Fruit fly (Drosophila melanogaster) whole organism, embryonic: ENCODE data around the gene CG7546.
A peak's percentile ranks its signal among the peaks of the same experiment; 100 is the strongest.

Experiments used
- Bdp1 ChIP-seq: fragments of 200-800 bp; sonication (Bioruptor generic); optimal IDR thresholded peaks from 3 replicates; lab custom pipeline; 2016; ENCODE audit warnings: missing biosample characterization, missing genetic modification characterization
- Bgb ChIP-seq: fragments of 200-800 bp; sonication (Bioruptor generic); IDR thresholded peaks from 2 replicates; pipeline ENCODE4 v1.3.6; 2022; ENCODE audit warnings: missing biosample characterization, missing genetic modification characterization; ENCODE audit not compliant: partially characterized antibody
- Bteb2 ChIP-seq: fragments of 200-800 bp; sonication (Bioruptor generic); optimal IDR thresholded peaks from 2 replicates; lab custom pipeline; 2016; ENCODE audit warnings: missing biosample characterization, missing genetic modification characterization
- CG11560 ChIP-seq: fragments of 200-800 bp; sonication (Bioruptor generic); IDR thresholded peaks from 3 replicates; pipeline ENCODE4 v1.3.6; 2022; ENCODE audit warnings: missing biosample characterization, missing genetic modification characterization
- CG12391 ChIP-seq: fragments of 200-800 bp; sonication (Bioruptor generic); optimal IDR thresholded peaks from 3 replicates; lab custom pipeline; 2018; ENCODE audit warnings: missing biosample characterization, mild to moderate bottlenecking, missing genetic modification characterization, moderate library complexity
- CG13287 ChIP-seq: fragments of 200-800 bp; sonication (Bioruptor generic); IDR thresholded peaks from 2 replicates; pipeline ENCODE4 v1.3.6; 2022; ENCODE audit warnings: missing biosample characterization, missing genetic modification characterization; ENCODE audit not compliant: partially characterized antibody
- CG16813 ChIP-seq: fragments of 200-800 bp; sonication (Bioruptor generic); IDR thresholded peaks from 3 replicates; pipeline ENCODE4 v1.3.6; 2022; ENCODE audit warnings: missing biosample characterization, missing genetic modification characterization; ENCODE audit not compliant: partially characterized antibody
- CG17359 ChIP-seq: fragments of 200-800 bp; sonication (Bioruptor generic); optimal IDR thresholded peaks from 3 replicates; lab custom pipeline; 2018; ENCODE audit warnings: missing biosample characterization, mild to moderate bottlenecking, missing genetic modification characterization, moderate library complexity
- CG30020 ChIP-seq: fragments of 200-800 bp; optimal IDR thresholded peaks from 2 replicates; lab custom pipeline; 2019; ENCODE audit warnings: missing biosample characterization, mild to moderate bottlenecking, missing genetic modification characterization, moderate library complexity
- CG32532 ChIP-seq: fragments of 200-800 bp; sonication (Bioruptor generic); IDR thresholded peaks from 2 replicates; pipeline ENCODE4 v1.3.6; 2022; ENCODE audit warnings: missing biosample characterization, missing genetic modification characterization
- CG3281 ChIP-seq: fragments of 200-800 bp; sonication (Bioruptor generic); optimal IDR thresholded peaks from 3 replicates; lab custom pipeline; 2017; ENCODE audit warnings: missing biosample characterization, mild to moderate bottlenecking, missing genetic modification characterization
- CG3407 ChIP-seq: fragments of 200-800 bp; sonication (Bioruptor generic); optimal IDR thresholded peaks from 2 replicates; lab custom pipeline; 2018; ENCODE audit warnings: missing biosample characterization, mild to moderate bottlenecking, missing genetic modification characterization
- CG34224 ChIP-seq: fragments of 200-800 bp; sonication (Bioruptor generic); IDR thresholded peaks from 3 replicates; pipeline ENCODE4 v1.3.6; 2022; ENCODE audit warnings: missing biosample characterization, missing genetic modification characterization; ENCODE audit not compliant: partially characterized antibody
- CG42726 ChIP-seq: fragments of 200-800 bp; sonication (Bioruptor generic); IDR thresholded peaks from 2 replicates; pipeline ENCODE4 v1.3.6; 2022; ENCODE audit warnings: missing biosample characterization, missing genetic modification characterization; ENCODE audit not compliant: partially characterized antibody
- CG6791 ChIP-seq: fragments of 200-800 bp; sonication (Bioruptor generic); IDR thresholded peaks from 3 replicates; pipeline ENCODE4 v1.3.6; 2022; ENCODE audit warnings: missing biosample characterization, missing genetic modification characterization; ENCODE audit not compliant: partially characterized antibody
- CG6813 ChIP-seq: fragments of 200-800 bp; sonication (Bioruptor generic); optimal IDR thresholded peaks from 2 replicates; lab custom pipeline; 2017; ENCODE audit warnings: missing biosample characterization, missing genetic modification characterization, mild to moderate bottlenecking, moderate library complexity, missing genetic modification reagents
- CG7556 ChIP-seq: fragments of 200-800 bp; sonication (Bioruptor generic); optimal IDR thresholded peaks from 2 replicates; lab custom pipeline; 2017; ENCODE audit warnings: missing biosample characterization, mild to moderate bottlenecking, missing genetic modification characterization
- CTCF ChIP-seq: fragments of 200-800 bp; sonication (Bioruptor generic); optimal IDR thresholded peaks from 2 replicates; lab custom pipeline; 2017; ENCODE audit warnings: missing biosample characterization, mild to moderate bottlenecking, missing genetic modification characterization, moderate library complexity
- Camta ChIP-seq: fragments of 200-800 bp; sonication (Bioruptor generic); optimal IDR thresholded peaks from 2 replicates; lab custom pipeline; 2016; ENCODE audit warnings: missing biosample characterization, missing genetic modification characterization
- CoRest ChIP-seq: fragments of 200-800 bp; sonication (Bioruptor generic); optimal IDR thresholded peaks from 3 replicates; lab custom pipeline; 2018; ENCODE audit warnings: missing biosample characterization, mild to moderate bottlenecking, missing genetic modification characterization, moderate library complexity
- Dbx ChIP-seq: fragments of 200-800 bp; sonication (Bioruptor generic); IDR thresholded peaks from 3 replicates; pipeline ENCODE4 v1.3.6; 2022; ENCODE audit warnings: missing biosample characterization, missing genetic modification characterization
- Doc3 ChIP-seq: fragments of 200-800 bp; sonication (Bioruptor generic); IDR thresholded peaks from 3 replicates; pipeline ENCODE4 v1.3.6; 2022; ENCODE audit warnings: missing biosample characterization, missing genetic modification characterization; ENCODE audit not compliant: partially characterized antibody
- Dref ChIP-seq: fragments of 200-800 bp; sonication (Bioruptor generic); IDR thresholded peaks from 2 replicates; pipeline ENCODE4 v1.3.6; 2022; ENCODE audit warnings: missing biosample characterization, missing genetic modification characterization
- Drgx ChIP-seq: fragments of 200-800 bp; sonication (Bioruptor generic); IDR thresholded peaks from 2 replicates; pipeline ENCODE4 v1.3.6; 2022; ENCODE audit warnings: missing biosample characterization, missing genetic modification characterization
- E2f1 ChIP-seq: fragments of 200-800 bp; sonication (Bioruptor generic); IDR thresholded peaks from 2 replicates; pipeline ENCODE4 v1.3.6; 2022; ENCODE audit warnings: missing biosample characterization, missing genetic modification characterization
- Ets97D ChIP-seq: fragments of 200-800 bp; sonication (Bioruptor generic); optimal IDR thresholded peaks from 3 replicates; lab custom pipeline; 2016; ENCODE audit warnings: missing biosample characterization, missing genetic modification characterization
- HLH4C ChIP-seq: fragments of 200-800 bp; sonication (Bioruptor generic); IDR thresholded peaks from 3 replicates; pipeline ENCODE4 v1.3.6; 2022; ENCODE audit warnings: missing biosample characterization, missing genetic modification characterization; ENCODE audit not compliant: partially characterized antibody
- Lhr ChIP-seq: fragments of 200-800 bp; sonication (Bioruptor generic); optimal IDR thresholded peaks from 3 replicates; lab custom pipeline; 2017; ENCODE audit warnings: mild to moderate bottlenecking, missing biosample characterization, missing genetic modification reagents, missing genetic modification characterization
- Med ChIP-seq: fragments of 200-800 bp; sonication (Bioruptor generic); peaks from one replicate; lab custom pipeline; 2016; ENCODE audit warnings: missing biosample characterization, missing genetic modification characterization, mild to moderate bottlenecking, inconsistent platforms, moderate library complexity
- Nf-YB ChIP-seq: fragments of 200-800 bp; sonication (Bioruptor generic); optimal IDR thresholded peaks from 3 replicates; lab custom pipeline; 2019; ENCODE audit warnings: missing biosample characterization, mild to moderate bottlenecking, missing genetic modification characterization, moderate library complexity
- Rfx ChIP-seq: fragments of 200-800 bp; sonication (Bioruptor generic); IDR thresholded peaks from 2 replicates; pipeline ENCODE4 v1.3.6; 2022; ENCODE audit warnings: missing biosample characterization, missing genetic modification characterization
- Six4 ChIP-seq: fragments of 200-800 bp; sonication (Bioruptor generic); optimal IDR thresholded peaks from 2 replicates; lab custom pipeline; 2016; ENCODE audit warnings: missing biosample characterization, missing genetic modification characterization
- crol ChIP-seq: fragments of 200-800 bp; sonication (Bioruptor generic); IDR thresholded peaks from 2 replicates; pipeline ENCODE4 v1.3.6; 2022; ENCODE audit warnings: missing biosample characterization, missing genetic modification characterization
- dati ChIP-seq: fragments of 200-800 bp; sonication (Bioruptor generic); IDR thresholded peaks from 2 replicates; pipeline ENCODE4 v1.3.6; 2022; ENCODE audit warnings: missing biosample characterization, missing genetic modification characterization
- eyg ChIP-seq: fragments of 200-800 bp; sonication (Bioruptor generic); optimal IDR thresholded peaks from 3 replicates; lab custom pipeline; 2016; ENCODE audit warnings: missing biosample characterization, missing genetic modification characterization
- fd96Cb ChIP-seq: fragments of 200-800 bp; sonication (Bioruptor generic); optimal IDR thresholded peaks from 2 replicates; lab custom pipeline; 2018; ENCODE audit warnings: missing biosample characterization, mild to moderate bottlenecking, missing genetic modification characterization, moderate library complexity
- gfzf ChIP-seq: fragments of 200-800 bp; sonication (Bioruptor generic); optimal IDR thresholded peaks from 2 replicates; lab custom pipeline; 2016; ENCODE audit warnings: missing biosample characterization, mild to moderate bottlenecking, missing genetic modification characterization, moderate library complexity
- hkb ChIP-seq, 2 experiments: fragments of 200-800 bp in 1 of 2; fragments of >200 bp in 1 of 2; sonication (Bioruptor generic) in 1 of 2; IDR thresholded peaks in 1 of 2; optimal IDR thresholded peaks in 1 of 2; 2 replicates each; pipeline versions ENCODE4 v1.3.6 to Lab custom; 2017 to 2022; ENCODE audit warnings: missing biosample characterization in 1 of 2, missing genetic modification characterization in 1 of 2
- nerfin-1 ChIP-seq: fragments of 200-800 bp; sonication (Bioruptor generic); optimal IDR thresholded peaks from 3 replicates; lab custom pipeline; 2019; ENCODE audit warnings: missing biosample characterization, mild to moderate bottlenecking, missing genetic modification characterization, moderate library complexity
- sens ChIP-seq: fragments of 200-800 bp; sonication (Bioruptor generic); peaks from one replicate; lab custom pipeline; 2016; ENCODE audit warnings: missing biosample characterization, missing genetic modification characterization
- sna ChIP-seq: fragments of 200-800 bp; sonication (Bioruptor generic); IDR thresholded peaks from 2 replicates; pipeline ENCODE4 v1.3.6; 2022; ENCODE audit warnings: missing biosample characterization, missing genetic modification characterization; ENCODE audit not compliant: partially characterized antibody
- so ChIP-seq: fragments of 200-800 bp; sonication (Bioruptor generic); IDR thresholded peaks from 3 replicates; pipeline ENCODE4 v1.3.6; 2022; ENCODE audit warnings: missing biosample characterization, missing genetic modification characterization
- sob ChIP-seq: fragments of 200-800 bp; sonication (Bioruptor generic); IDR thresholded peaks from 2 replicates; pipeline ENCODE4 v1.3.6; 2022; ENCODE audit warnings: missing biosample characterization, missing genetic modification characterization
- sqz ChIP-seq: fragments of 200-800 bp; sonication (Bioruptor generic); optimal IDR thresholded peaks from 3 replicates; lab custom pipeline; 2018; ENCODE audit warnings: missing biosample characterization, mild to moderate bottlenecking, missing genetic modification characterization
- sr ChIP-seq: fragments of 200-800 bp; sonication (Bioruptor generic); IDR thresholded peaks from 3 replicates; pipeline ENCODE4 v1.3.6; 2022; ENCODE audit warnings: missing biosample characterization, missing genetic modification characterization
- tna ChIP-seq: fragments of 200-800 bp; sonication (Bioruptor generic); IDR thresholded peaks from 2 replicates; pipeline ENCODE4 v1.3.6; 2022; ENCODE audit warnings: missing biosample characterization, missing genetic modification characterization; ENCODE audit not compliant: partially characterized antibody
- ttk ChIP-seq: fragments of 200-800 bp; sonication (Bioruptor generic); IDR thresholded peaks from 2 replicates; pipeline ENCODE4 v2.1.2; 2022; ENCODE audit warnings: missing biosample characterization, missing genetic modification characterization

Gene CG7546

DNA sequence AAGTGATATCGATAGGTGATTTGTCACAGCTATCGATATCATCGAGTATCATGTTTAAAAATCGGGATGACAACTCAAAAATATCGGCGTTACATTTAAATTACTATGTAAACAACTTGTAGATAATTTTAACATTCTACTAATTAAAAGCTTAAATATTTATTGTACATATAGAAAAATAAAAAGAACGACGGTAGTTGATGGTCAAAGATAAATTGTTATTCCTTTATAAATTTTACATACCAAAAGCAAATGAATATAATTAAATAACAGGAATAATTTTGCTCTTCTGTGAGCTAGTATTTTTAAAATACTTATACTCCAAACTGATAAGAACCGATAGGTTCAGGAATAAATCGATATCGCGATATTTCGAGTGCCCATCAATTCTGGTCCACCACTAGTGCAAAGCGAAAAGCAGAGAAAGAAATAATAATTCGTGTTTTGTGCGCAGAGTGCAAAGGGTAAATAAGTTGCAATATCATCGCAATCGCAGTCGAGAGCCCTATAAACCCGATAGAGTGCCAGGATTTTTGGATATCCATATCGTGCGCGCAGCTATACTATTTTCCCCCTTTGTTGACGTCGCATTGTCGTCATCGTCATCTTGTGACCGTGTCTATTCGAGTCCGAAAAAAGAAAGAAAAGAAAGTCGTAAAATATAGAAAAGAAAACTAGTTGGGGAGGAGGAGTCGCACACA, 17.7 kb downstream of the CG7546 start, which contains the start of gene lqf (continued):
- TF ChIP-seq CG34224 (GFP tag; lab: Robert Waterston, UW) (peak; percentile 68; the same call in 2 of the 3 replicates), Med (GFP tag; lab: Kevin White, UChicago) (peak; percentile 50), Doc3 (GFP tag; lab: Robert Waterston, UW) (peak; percentile 77), CG13287 (peak; percentile 83), CG30020 (tag; lab: Kevin White, UChicago) (peak; percentile 42), Dbx (GFP tag; lab: Robert Waterston, UW) (no peak), CoRest (tag; lab: Kevin White, UChicago) (peak; percentile 53), CG32532 (GFP tag; lab: Robert Waterston, UW) (peak; percentile 30), ttk (GFP tag; lab: Robert Waterston, UW) (no peak), Lhr (peak; percentile 43), gfzf (GFP tag; lab: Kevin White, UChicago) (peak; percentile 15), CG3281 (no peak), Dref (peak; percentile 79), CG42726 (GFP tag; lab: Robert Waterston, UW) (no peak; the same call in 1 of the 2 replicates), CG11560 (tag; lab: Robert Waterston, UW) (no peak), so (GFP tag; lab: Robert Waterston, UW) (no peak), HLH4C (peak; percentile 80), CG7556 (GFP tag; lab: Kevin White, UChicago) (peak; percentile 30), dati (GFP tag; lab: Robert Waterston, UW) (no peak), tna (peak; percentile 72), Ets97D (GFP tag; lab: Kevin White, UChicago) (no peak), sob (GFP tag; lab: Robert Waterston, UW) (0 out of 2 replicates have a peak, but pooled peaks have one; percentile 23), Bteb2 (peak; percentile 3), CTCF (GFP tag; lab: Kevin White, UChicago) (peak; percentile 38), CG6791 (peak; percentile 74), CG16813 (GFP tag; lab: Robert Waterston, UW) (peak; percentile 93), Camta (GFP tag; lab: Kevin White, UChicago) (no peak)

DNA sequence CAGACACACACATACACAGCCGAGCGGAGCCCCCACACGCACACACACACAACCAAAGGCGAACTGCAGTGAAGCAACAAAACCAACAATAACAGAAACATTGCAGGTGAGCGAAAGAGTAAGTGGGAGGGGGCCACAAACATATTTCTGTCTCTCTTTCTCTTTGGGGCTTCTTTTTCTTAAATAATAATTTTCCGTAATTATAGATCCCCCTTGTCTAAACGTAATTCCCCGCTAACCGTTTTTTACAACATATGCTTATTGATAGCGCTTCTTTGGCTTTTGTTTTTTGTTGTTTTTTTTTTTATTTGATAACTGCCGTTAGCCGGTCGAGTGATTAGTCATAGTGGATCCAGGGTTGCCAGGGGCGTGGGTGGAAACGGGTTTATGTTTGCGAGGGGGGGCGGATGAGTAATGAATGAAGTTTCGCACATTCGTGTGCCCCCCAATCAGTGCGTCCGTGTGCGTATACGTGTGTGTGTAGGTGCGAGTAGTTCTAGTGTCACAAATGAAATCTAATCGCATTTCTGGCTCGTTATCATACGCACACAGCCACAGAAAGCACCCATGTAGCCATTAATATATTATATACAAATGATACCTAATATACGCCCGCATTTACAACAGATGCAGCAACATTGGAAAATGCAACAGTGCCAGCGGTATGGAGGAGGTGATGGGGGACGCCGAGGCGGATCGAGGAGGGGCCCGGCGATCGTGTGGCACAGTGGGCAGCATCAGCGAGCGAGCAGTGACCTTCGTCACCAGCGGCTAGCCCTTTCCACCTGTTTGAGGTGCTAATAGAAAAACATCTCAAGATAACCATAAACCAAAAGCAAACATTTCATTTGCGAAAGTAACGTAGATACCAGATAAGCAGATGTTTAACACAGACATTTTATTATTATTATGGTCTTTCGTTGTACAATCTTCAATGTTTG, 18.6 kb downstream of the CG7546 start:
- TF ChIP-seq crol (GFP tag; lab: Robert Waterston, UW) (peak; percentile 72; the same call in 1 of the 2 replicates), Six4 (GFP tag; lab: Kevin White, UChicago) (no peak), Rfx (GFP tag; lab: Robert Waterston, UW) (peak; percentile 59; the same call in 1 of the 2 replicates), nerfin-1 (tag; lab: Kevin White, UChicago) (no peak), sqz (GFP tag; lab: Kevin White, UChicago) (peak; percentile 68), eyg (no peak), hkb (optimal IDR thresholded peaks at IDR 0.05; lab: Kevin White, UChicago) (no peak), hkb (GFP tag; IDR thresholded peaks at IDR 0.05; lab: Robert Waterston, UW) (peak; percentile 9; the same call in 1 of the 2 replicates), CG17359 (tag; lab: Kevin White, UChicago) (no peak), CG3407 (peak; percentile 2), E2f1 (GFP tag; lab: Robert Waterston, UW) (peak; percentile 37; the same call in 1 of the 2 replicates), Drgx (GFP tag; lab: Robert Waterston, UW) (peak; percentile 63), Nf-YB (no peak), Bgb (peak; percentile 18; the same call in 1 of the 2 replicates), sens (GFP tag; lab: Kevin White, UChicago) (peak; percentile 76), fd96Cb (tag; lab: Kevin White, UChicago) (no peak), Bdp1 (GFP tag; lab: Kevin White, UChicago) (no peak), CG6813 (GFP tag; lab: Kevin White, UChicago) (peak; percentile 28), CG12391 (no peak), sr (no peak), sna (GFP tag; lab: Robert Waterston, UW) (no peak)
